Fruit fly (Drosophila melanogaster): ENCODE measurements around the gene Irk3.

Gene Irk3

DNA sequence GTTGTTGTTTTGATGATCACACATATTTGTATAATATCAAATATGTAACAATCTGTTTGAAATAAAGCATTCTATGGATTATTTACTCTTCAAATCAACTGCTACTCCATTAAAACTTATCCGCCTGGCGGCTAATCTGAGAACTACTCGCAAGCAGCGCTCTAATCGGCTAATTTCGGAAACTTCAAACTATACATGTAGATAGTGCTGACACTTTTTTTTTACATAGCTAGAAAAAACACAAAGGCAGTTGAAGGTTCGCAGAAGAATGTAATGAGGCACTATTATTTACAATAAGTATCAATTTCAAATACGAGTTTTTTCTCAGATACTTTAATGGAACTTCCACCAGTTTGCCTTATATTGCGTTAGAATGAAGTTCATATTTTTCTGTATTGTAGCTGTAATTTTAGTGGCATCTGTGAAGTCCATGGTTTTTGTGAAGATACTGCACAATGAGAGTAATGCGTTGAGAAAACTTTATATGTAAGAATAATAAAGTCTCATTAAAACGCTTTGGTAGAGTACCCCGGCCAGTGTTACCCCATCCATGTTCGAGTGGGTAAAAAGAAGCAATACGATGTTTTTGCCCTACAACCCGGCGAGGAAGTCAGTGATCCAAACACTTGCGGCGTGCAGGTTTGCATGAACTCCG lies 47.5 kb downstream of the Irk3 start (continued):
- TF ChIP-seq CG15269 (tag; optimal IDR thresholded peaks at IDR 0.05), result no peak
- no peak for TF ChIP-seq lov (optimal IDR thresholded peaks at IDR 0.05)
- no peak for TF ChIP-seq lov (GFP tag; IDR thresholded peaks at IDR 0.05)
- peak; percentile 39 for TF ChIP-seq D19A (tag; optimal IDR thresholded peaks at IDR 0.05)
- peak; percentile 43 for TF ChIP-seq CG10979 (tag; optimal IDR thresholded peaks at IDR 0.05)
- TF ChIP-seq CG2712 (tag; optimal IDR thresholded peaks at IDR 0.05), result no peak
- no peak for TF ChIP-seq ro (GFP tag; IDR thresholded peaks at IDR 0.05)
- peak; percentile 25 for TF ChIP-seq da (GFP tag; optimal IDR thresholded peaks at IDR 0.05)
- TF ChIP-seq CG13894 (tag; optimal IDR thresholded peaks at IDR 0.05), result no peak
- no peak for TF ChIP-seq CG34224 (GFP tag; IDR thresholded peaks at IDR 0.05; ENCODE audit: partially characterized antibody)
- TF ChIP-seq Atf-2 (GFP tag; optimal IDR thresholded peaks at IDR 0.05), result peak; percentile 4
- no peak for TF ChIP-seq CG1603 (tag; optimal IDR thresholded peaks at IDR 0.05)
- TF ChIP-seq Doc3 (GFP tag; IDR thresholded peaks at IDR 0.05; ENCODE audit: partially characterized antibody), result no peak
- TF ChIP-seq CTCF (GFP tag; optimal IDR thresholded peaks at IDR 0.05), result peak; percentile 98
- no peak for TF ChIP-seq CG3726 (GFP tag; IDR thresholded peaks at IDR 0.05)
- TF ChIP-seq CG7357 (GFP tag; IDR thresholded peaks at IDR 0.05), result peak; percentile 29; the same call in 1 of the 3 replicates
- TF ChIP-seq CG12071 (GFP tag; optimal IDR thresholded peaks at IDR 0.05), result no peak
- TF ChIP-seq Dip2 (GFP tag; IDR thresholded peaks at IDR 0.05), result no peak
- peak; percentile 60 for TF ChIP-seq CG9817 (tag; optimal IDR thresholded peaks at IDR 0.05)
- peak; percentile 21 for TF ChIP-seq CG4707 (GFP tag; optimal IDR thresholded peaks at IDR 0.05)
- no peak for TF ChIP-seq salm (tag; optimal IDR thresholded peaks at IDR 0.05)
- TF ChIP-seq CG6272 (GFP tag; IDR thresholded peaks at IDR 0.05), result peak; percentile 58; the same call in 1 of the 2 replicates
- peak; percentile 92 for TF ChIP-seq Ets65A (GFP tag)
- no peak for TF ChIP-seq CG10321 (GFP tag; IDR thresholded peaks at IDR 0.05)
- no peak for TF ChIP-seq fru (optimal IDR thresholded peaks at IDR 0.05)
- peak; percentile 70 for TF ChIP-seq HmgZ (tag; optimal IDR thresholded peaks at IDR 0.05)
- TF ChIP-seq nmo (GFP tag; optimal IDR thresholded peaks at IDR 0.05), result peak; percentile 53
- TF ChIP-seq gt (GFP tag; IDR thresholded peaks at IDR 0.05), result no peak
- TF ChIP-seq Elba2 (GFP tag; optimal IDR thresholded peaks at IDR 0.05), result peak; percentile 2
- no peak for TF ChIP-seq zf30C (GFP tag; optimal IDR thresholded peaks at IDR 0.05)
- no peak for TF ChIP-seq CG10267 (tag; optimal IDR thresholded peaks at IDR 0.05)
- peak; percentile 58 for TF ChIP-seq NC2α (GFP tag; optimal IDR thresholded peaks at IDR 0.05)
- peak; percentile 14 for TF ChIP-seq Ssrp (tag; optimal IDR thresholded peaks at IDR 0.05)
- TF ChIP-seq tll (GFP tag; optimal IDR thresholded peaks at IDR 0.05), result no peak
- TF ChIP-seq CG12155 (GFP tag; optimal IDR thresholded peaks at IDR 0.05), result peak; percentile 13
- peak; percentile 43 for TF ChIP-seq bab2 (GFP tag; optimal IDR thresholded peaks at IDR 0.05)
- no peak for TF ChIP-seq chm (GFP tag; IDR thresholded peaks at IDR 0.05)
- TF ChIP-seq CG31224 (GFP tag; IDR thresholded peaks at IDR 0.05), result no peak
- TF ChIP-seq wek (GFP tag; optimal IDR thresholded peaks at IDR 0.05), result peak; percentile 10
- TF ChIP-seq CG11695 (GFP tag; IDR thresholded peaks at IDR 0.05), result no peak
- TF ChIP-seq ems (GFP tag; optimal IDR thresholded peaks at IDR 0.05), result peak; percentile 31
- TF ChIP-seq C15 (GFP tag; IDR thresholded peaks at IDR 0.05), result no peak
- peak; percentile 74 for TF ChIP-seq CG9876 (GFP tag; optimal IDR thresholded peaks at IDR 0.05)
- 0 out of 3 replicates have a peak, but pooled peaks have one; percentile 20 for TF ChIP-seq CG14860 (GFP tag; IDR thresholded peaks at IDR 0.05; ENCODE audit: partially characterized antibody)
- TF ChIP-seq CG8944 (GFP tag; optimal IDR thresholded peaks at IDR 0.05), result peak; percentile 20
- peak; percentile 21 for TF ChIP-seq CG12744 (GFP tag; optimal IDR thresholded peaks at IDR 0.05)
- peak; percentile 90 for TF ChIP-seq CG33213 (GFP tag; optimal IDR thresholded peaks at IDR 0.05)
- TF ChIP-seq CG18011 (GFP tag; optimal IDR thresholded peaks at IDR 0.05), result no peak
- peak; percentile 7 for TF ChIP-seq CG31388 (GFP tag; optimal IDR thresholded peaks at IDR 0.05)
- TF ChIP-seq Gug (GFP tag; IDR thresholded peaks at IDR 0.05), result peak; percentile 25; the same call in 1 of the 4 replicates
- peak; percentile 50; the same call in 1 of the 2 replicates for TF ChIP-seq H2.0 (GFP tag; IDR thresholded peaks at IDR 0.05)

All from whole organism, embryonic.